Fruit fly (Drosophila melanogaster): ENCODE data around the gene Idgf1.

Idgf1 gene

dm6 chr2L:16495193-16495780 lies 50.2 kb downstream of the Idgf1 start (continued):
- TF ChIP-seq CG9797 (GFP tag; optimal IDR thresholded peaks at IDR 0.05) (no peak), klu (GFP tag; IDR thresholded peaks at IDR 0.05) (peak; percentile 64), CG17385 (GFP tag; optimal IDR thresholded peaks at IDR 0.05) (peak; percentile 89), CG17829 (tag; optimal IDR thresholded peaks at IDR 0.05) (no peak), esg (GFP tag; conservative IDR thresholded peaks at IDR 0.05) (no peak), gro (GFP tag; optimal IDR thresholded peaks at IDR 0.05) (no peak), ewg (GFP tag; optimal IDR thresholded peaks at IDR 0.05) (peak; percentile 84), HHEX (GFP tag; optimal IDR thresholded peaks at IDR 0.05) (no peak), Max (GFP tag; optimal IDR thresholded peaks at IDR 0.05) (no peak), CG17361 (GFP tag; IDR thresholded peaks at IDR 0.05) (no peak), chinmo (GFP tag; IDR thresholded peaks at IDR 0.05; ENCODE audit: partially characterized antibody) (no peak), ttk (GFP tag; IDR thresholded peaks at IDR 0.05) (peak; percentile 84), onecut (GFP tag; IDR thresholded peaks at IDR 0.05) (no peak), zen2 (GFP tag; IDR thresholded peaks at IDR 0.05; ENCODE audit: partially characterized antibody) (no peak), lbe (GFP tag; optimal IDR thresholded peaks at IDR 0.05) (peak; percentile 54), pfk (GFP tag; optimal IDR thresholded peaks at IDR 0.05) (no peak), wdn (GFP tag; IDR thresholded peaks at IDR 0.05) (peak; percentile 69), CG11456 (GFP tag; IDR thresholded peaks at IDR 0.05) (0 out of 3 replicates have a peak, but pooled peaks have one; percentile 48), CG9932 (GFP tag; IDR thresholded peaks at IDR 0.05) (peak; percentile 44; the same call in 1 of the 2 replicates), Atf3 (GFP tag; optimal IDR thresholded peaks at IDR 0.05) (peak; percentile 67), p53 (GFP tag; optimal IDR thresholded peaks at IDR 0.05) (no peak), vvl (GFP tag; IDR thresholded peaks at IDR 0.05) (peak; percentile 94), lmd (GFP tag; IDR thresholded peaks at IDR 0.05) (peak; percentile 84), NfI (GFP tag; optimal IDR thresholded peaks at IDR 0.05) (peak; percentile 82), CG10654 (GFP tag; optimal IDR thresholded peaks at IDR 0.05) (no peak), yki (optimal IDR thresholded peaks at IDR 0.05) (no peak), crol (GFP tag; IDR thresholded peaks at IDR 0.05) (no peak), vfl (GFP tag; optimal IDR thresholded peaks at IDR 0.05) (peak; percentile 56), pnt (GFP tag; optimal IDR thresholded peaks at IDR 0.05) (peak; percentile 67), Spps (tag; optimal IDR thresholded peaks at IDR 0.05) (no peak), CG4360 (GFP tag; IDR thresholded peaks at IDR 0.05) (no peak), CG4282 (GFP tag; optimal IDR thresholded peaks at IDR 0.05) (peak; percentile 17), CG1792 (GFP tag; optimal IDR thresholded peaks at IDR 0.05) (no peak), CG1602 (GFP tag; optimal IDR thresholded peaks at IDR 0.05) (peak; percentile 81), CG14710 (tag; optimal IDR thresholded peaks at IDR 0.05) (no peak), grau (tag; optimal IDR thresholded peaks at IDR 0.05) (peak; percentile 91), CG16779 (GFP tag; IDR thresholded peaks at IDR 0.05) (no peak), dati (GFP tag; IDR thresholded peaks at IDR 0.05) (no peak), lola (GFP tag; optimal IDR thresholded peaks at IDR 0.05) (peak in 1 of 3 experiments; percentile 92), Lhr (GFP tag; optimal IDR thresholded peaks at IDR 0.05) (peak; percentile 63), trem (tag; optimal IDR thresholded peaks at IDR 0.05) (no peak), CG2120 (GFP tag; optimal IDR thresholded peaks at IDR 0.05) (peak; percentile 75), CG13123 (GFP tag; optimal IDR thresholded peaks at IDR 0.05) (peak; percentile 87), CG12236 (GFP tag; optimal IDR thresholded peaks at IDR 0.05) (peak; percentile 79), CkIIα-i1 (GFP tag; IDR thresholded peaks at IDR 0.05) (no peak), zfh2 (GFP tag; optimal IDR thresholded peaks at IDR 0.05) (peak; percentile 34), CG4707 (GFP tag; optimal IDR thresholded peaks at IDR 0.05) (peak; percentile 95), psq (GFP tag; optimal IDR thresholded peaks at IDR 0.05) (peak; percentile 18), tx (GFP tag; optimal IDR thresholded peaks at IDR 0.05) (peak; percentile 65), nerfin-1 (tag; optimal IDR thresholded peaks at IDR 0.05) (no peak), CTCF (GFP tag; optimal IDR thresholded peaks at IDR 0.05) (no peak), CG18619 (GFP tag; optimal IDR thresholded peaks at IDR 0.05) (peak; percentile 74)
